Worm (Caenorhabditis elegans) whole organism, mixed stage, embryonic: ENCODE measurements around the gene mfsd-12.

Source experiments
- M03D4.4 ChIP-seq: sonication (generic microtip); optimal IDR thresholded peaks from 2 replicates; lab custom pipeline; 2017; ENCODE audit warnings: mild to moderate bottlenecking, missing genetic modification characterization, missing compliant biosample characterization
- blmp-1 ChIP-seq: fragments of 150-350 bp; optimal IDR thresholded peaks from 2 replicates; lab custom pipeline; 2014; ENCODE audit warnings: missing biosample characterization, missing genetic modification characterization
- ces-1 ChIP-seq: fragments of 150-350 bp; optimal IDR thresholded peaks from 2 replicates; lab custom pipeline; 2014; ENCODE audit warnings: missing biosample characterization, missing genetic modification reagents, missing genetic modification characterization
- drap-1 ChIP-seq: fragments of 200-800 bp; sonication (Bioruptor generic); optimal IDR thresholded peaks from 3 replicates; lab custom pipeline; 2018; ENCODE audit warnings: mild to moderate bottlenecking, missing genetic modification characterization, missing compliant biosample characterization
- hlh-1 ChIP-seq: fragments of 150-350 bp; optimal IDR thresholded peaks from 2 replicates; lab custom pipeline; 2014; ENCODE audit warnings: missing biosample characterization, missing genetic modification reagents, missing genetic modification characterization
- lin-13 ChIP-seq: fragments of 150-350 bp; optimal IDR thresholded peaks from 2 replicates; lab custom pipeline; 2014; ENCODE audit warnings: missing biosample characterization, missing genetic modification characterization
- mab-5 ChIP-seq: fragments of 150-350 bp; optimal IDR thresholded peaks from 2 replicates; lab custom pipeline; 2014; ENCODE audit warnings: missing biosample characterization, missing genetic modification characterization
- mls-2 ChIP-seq: sonication (generic microtip); optimal IDR thresholded peaks from 2 replicates; lab custom pipeline; 2016; ENCODE audit warnings: mild to moderate bottlenecking, missing genetic modification characterization, moderate library complexity, missing compliant biosample characterization
- nhr-237 ChIP-seq: fragments of 150-350 bp; optimal IDR thresholded peaks from 2 replicates; lab custom pipeline; 2014; ENCODE audit warnings: missing biosample characterization, missing genetic modification characterization
- nhr-28 ChIP-seq: fragments of 150-350 bp; optimal IDR thresholded peaks from 2 replicates; lab custom pipeline; 2014; ENCODE audit warnings: missing biosample characterization, missing genetic modification characterization
- nhr-76 ChIP-seq: sonication (generic microtip); optimal IDR thresholded peaks from 2 replicates; lab custom pipeline; 2017; ENCODE audit warnings: missing biosample characterization, missing genetic modification characterization
- pha-4 ChIP-seq: fragments of 150-350 bp; optimal IDR thresholded peaks from 2 replicates; lab custom pipeline; 2018; ENCODE audit warnings: missing biosample characterization, missing genetic modification reagents, missing genetic modification characterization
- sem-2 ChIP-seq: fragments of 200-800 bp; sonication (Bioruptor generic); optimal IDR thresholded peaks from 2 replicates; lab custom pipeline; 2018; ENCODE audit warnings: mild to moderate bottlenecking, missing genetic modification characterization, missing compliant biosample characterization
- snpc-4 ChIP-seq: fragments of 150-350 bp; optimal IDR thresholded peaks from 2 replicates; lab custom pipeline; 2014; ENCODE audit warnings: missing biosample characterization, missing genetic modification characterization
- tbx-8 ChIP-seq: fragments of 200-800 bp; sonication (Bioruptor generic); optimal IDR thresholded peaks from 2 replicates; lab custom pipeline; 2018; ENCODE audit warnings: mild to moderate bottlenecking, missing genetic modification characterization, moderate library complexity, missing compliant biosample characterization
- unc-39 ChIP-seq: fragments of 150-350 bp; optimal IDR thresholded peaks from 2 replicates; lab custom pipeline; 2014; ENCODE audit warnings: missing biosample characterization, missing genetic modification characterization

The mfsd-12 gene

DNA sequence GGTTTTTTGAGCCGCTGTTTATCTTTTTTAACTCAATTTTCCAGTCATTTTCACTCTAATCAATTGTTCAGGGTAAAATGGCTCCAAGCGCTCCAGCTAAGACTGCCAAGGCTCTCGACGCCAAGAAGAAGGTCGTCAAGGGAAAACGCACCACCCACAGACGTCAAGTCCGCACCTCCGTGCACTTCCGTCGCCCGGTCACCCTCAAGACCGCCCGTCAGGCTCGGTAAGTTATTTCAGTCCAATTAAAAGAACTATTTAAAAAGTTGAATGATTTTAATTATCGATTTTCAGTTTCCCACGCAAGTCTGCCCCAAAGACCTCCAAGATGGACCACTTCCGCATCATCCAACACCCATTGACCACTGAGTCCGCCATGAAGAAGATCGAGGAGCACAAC is 47.2 kb downstream of the mfsd-12 start, which contains the start of gene rpl-25.1:
Gene rpl-25.1 (plus strand): TSS at position 72 of the 400 bp plus-strand sequence.
- TF ChIP-seq drap-1 (GFP tag; lab: Kevin White, UChicago) (no peak), M03D4.4 (tag; lab: Kevin White, UChicago) (no peak), mls-2 (tag; lab: Kevin White, UChicago) (no peak), nhr-237 (tag; lab: Kevin White, UChicago) (no peak), unc-39 (tag; lab: Kevin White, UChicago) (no peak), hlh-1 (tag; lab: Kevin White, UChicago) (no peak), tbx-8 (GFP tag; lab: Kevin White, UChicago) (no peak), mab-5 (tag; lab: Kevin White, UChicago) (no peak), sem-2 (GFP tag; lab: Kevin White, UChicago) (no peak), lin-13 (no peak)

DNA sequence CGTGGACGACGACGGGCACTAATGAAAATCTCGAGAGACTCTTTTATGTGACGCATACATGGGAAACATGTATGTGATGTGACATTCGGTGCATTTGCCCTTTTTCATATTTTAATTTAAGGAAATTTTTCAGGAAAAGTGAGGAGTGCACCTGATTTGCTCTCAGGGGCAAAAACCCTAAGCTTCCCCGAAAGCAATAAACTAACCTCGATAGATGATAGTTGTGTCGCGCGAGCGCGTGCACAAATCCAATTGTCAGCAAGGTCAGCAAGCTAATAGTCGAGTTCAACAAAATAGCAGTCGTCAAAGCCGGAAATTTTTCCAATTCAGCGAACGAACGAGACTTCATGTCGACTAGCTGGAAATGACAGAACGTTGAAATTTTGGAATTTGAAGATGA is 50.2 kb downstream of the mfsd-12 start:
- TF ChIP-seq ces-1 (GFP tag; lab: Kevin White, UChicago) (peak; percentile 66), blmp-1 (tag; lab: Kevin White, UChicago) (no peak)

DNA sequence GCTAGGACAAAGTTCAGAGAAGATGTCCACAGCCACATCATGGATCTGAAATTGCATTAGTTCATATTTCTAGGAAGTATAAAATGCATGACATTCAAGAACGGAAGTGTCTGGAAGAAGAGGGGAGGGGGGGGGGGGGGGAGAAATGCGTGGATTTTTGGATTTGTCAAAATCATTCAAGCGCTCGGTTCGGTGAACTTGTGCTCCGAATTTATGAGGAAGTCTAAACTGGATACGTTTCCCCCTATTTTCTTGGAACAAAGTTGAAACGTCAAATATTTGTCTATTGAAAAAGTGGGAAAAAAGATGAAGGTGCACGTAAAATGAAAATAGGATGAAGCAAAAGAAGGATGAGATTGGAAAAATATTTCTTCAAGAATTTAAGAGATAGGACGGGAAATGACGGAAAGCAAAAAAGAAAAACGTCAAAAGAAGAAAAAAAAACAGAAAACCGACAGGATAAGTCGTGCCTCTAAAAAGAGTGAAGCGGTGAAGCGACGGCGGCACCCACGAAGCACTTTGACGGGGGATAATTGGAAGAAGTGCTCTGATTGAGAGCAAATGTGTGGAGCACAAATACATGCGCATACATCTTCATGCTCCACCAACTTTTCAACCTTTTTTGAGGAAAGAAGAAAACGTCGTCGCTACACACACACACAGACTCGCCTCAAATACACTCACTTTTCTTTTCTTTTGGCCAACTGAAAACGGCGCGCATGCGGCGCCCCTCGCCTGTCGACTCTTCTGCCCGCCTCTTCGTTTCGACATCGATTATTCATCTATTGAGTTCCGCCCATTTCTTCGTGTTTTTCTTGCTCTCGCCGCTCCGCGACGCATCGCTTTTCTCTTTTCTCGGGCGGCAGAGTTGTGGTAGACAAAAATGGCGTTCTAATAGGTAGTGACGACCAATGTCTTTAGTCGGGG is 53.0 kb downstream of the mfsd-12 start, which contains the start of gene F55D10.4:
Gene F55D10.4 (minus strand): TSS at position 51 of the 927 bp plus-strand sequence.
- no peak for TF ChIP-seq nhr-76 (tag; lab: Kevin White, UChicago)
- no peak for TF ChIP-seq nhr-28 (tag; lab: Kevin White, UChicago)
- TF ChIP-seq pha-4 (tag; lab: Kevin White, UChicago): no peak
- no peak for TF ChIP-seq unc-39 (tag; lab: Kevin White, UChicago)
- TF ChIP-seq ces-1 (GFP tag; lab: Kevin White, UChicago): peak; percentile 41
- no peak for TF ChIP-seq snpc-4 (tag; lab: Kevin White, UChicago)
